Worm (Caenorhabditis elegans): ENCODE results near the gene msp-19.
"Not testable (repeated sequence)": the region's sequence is repeated elsewhere in the genome, so short reads cannot be mapped to it uniquely, and the experiment has no call there.

DNA sequence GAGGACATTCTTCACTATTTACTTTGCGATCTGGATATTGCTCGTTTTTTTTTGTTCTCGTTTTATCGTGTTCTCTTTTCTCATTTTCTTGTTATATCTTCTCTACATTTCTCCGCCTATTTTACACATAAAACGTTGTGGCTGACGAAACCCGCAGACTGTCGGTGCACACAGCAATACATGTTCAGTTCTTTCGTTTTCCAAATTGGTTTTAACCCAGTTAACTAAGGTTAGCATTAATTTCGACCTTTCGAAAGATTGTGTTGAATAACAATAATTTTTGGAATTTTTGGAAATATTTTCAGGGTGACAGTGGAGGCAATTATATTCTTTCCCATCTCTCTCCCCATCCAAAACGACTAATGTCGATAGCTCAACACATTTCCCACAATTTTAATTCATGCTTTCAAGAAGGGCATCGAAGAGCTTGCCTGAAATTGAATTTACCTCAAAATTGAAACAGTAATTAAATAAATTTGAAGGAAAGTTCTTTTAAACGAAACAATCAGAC is 4.4 kb downstream of the msp-19 start:
- TF ChIP-seq aha-1 (tag): peak; percentile 57
- not testable (repeated sequence) for TF ChIP-seq tag-97 (GFP tag; IDR thresholded peaks at IDR 0.05); fkh-10 (GFP tag; optimal IDR thresholded peaks at IDR 0.05); dmd-9 (GFP tag; IDR thresholded peaks at IDR 0.05); aly-2 (tag; optimal IDR thresholded peaks at IDR 0.05)
